Worm (Caenorhabditis elegans) whole organism, L2 larva: ENCODE measurements around the gene clc-10.

Experiments used
- C34F6.9 ChIP-seq: fragments of 150-350 bp; optimal IDR thresholded peaks from 2 replicates; lab custom pipeline; 2014; ENCODE audit warnings: missing biosample characterization, missing genetic modification characterization
- R02D3.7 ChIP-seq: fragments of 150-350 bp; optimal IDR thresholded peaks from 2 replicates; lab custom pipeline; 2014; ENCODE audit warnings: missing biosample characterization, missing genetic modification characterization
- Y55F3AM.14 ChIP-seq: fragments of 200-800 bp; sonication (Bioruptor generic); optimal IDR thresholded peaks from 2 replicates; lab custom pipeline; 2018; ENCODE audit warnings: mild to moderate bottlenecking, missing genetic modification characterization, missing compliant biosample characterization
- ZK546.5 ChIP-seq: sonication (generic microtip); optimal IDR thresholded peaks from 2 replicates; lab custom pipeline; 2017; ENCODE audit warnings: missing biosample characterization, missing genetic modification characterization
- alr-1 ChIP-seq: fragments of 150-350 bp; optimal IDR thresholded peaks from 2 replicates; lab custom pipeline; 2014; ENCODE audit warnings: missing biosample characterization, missing genetic modification characterization
- aly-2 ChIP-seq: fragments of 150-350 bp; optimal IDR thresholded peaks from 2 replicates; lab custom pipeline; 2014; ENCODE audit warnings: missing biosample characterization, missing genetic modification characterization
- ama-1 ChIP-seq: fragments of 150-350 bp; optimal IDR thresholded peaks from 2 replicates; lab custom pipeline; 2018; ENCODE audit warnings: inconsistent platforms
- blmp-1 ChIP-seq: sonication (generic microtip); optimal IDR thresholded peaks from 2 replicates; lab custom pipeline; 2017; ENCODE audit warnings: missing genetic modification characterization, mild to moderate bottlenecking, missing compliant biosample characterization, antibody characterized with exemption, moderate library complexity; ENCODE audit not compliant: insufficient read depth
- ceh-16 ChIP-seq: fragments of 150-350 bp; optimal IDR thresholded peaks from 2 replicates; lab custom pipeline; 2014; ENCODE audit warnings: missing biosample characterization, missing genetic modification characterization
- egl-27 ChIP-seq: sonication (generic microtip); optimal IDR thresholded peaks from 3 replicates; lab custom pipeline; 2017; ENCODE audit warnings: missing biosample characterization, missing genetic modification reagents, missing genetic modification characterization
- elt-3 ChIP-seq: sonication (generic microtip); optimal IDR thresholded peaks from 2 replicates; lab custom pipeline; 2017; ENCODE audit warnings: missing biosample characterization, missing genetic modification characterization
- fos-1 ChIP-seq: fragments of 150-350 bp; optimal IDR thresholded peaks from 2 replicates; lab custom pipeline; 2014; ENCODE audit warnings: missing biosample characterization, missing genetic modification characterization
- gmeb-1 ChIP-seq: fragments of 150-350 bp; optimal IDR thresholded peaks from 2 replicates; lab custom pipeline; 2014; ENCODE audit warnings: missing biosample characterization, missing genetic modification characterization
- lin-11 ChIP-seq: fragments of 150-350 bp; sonication (generic microtip); optimal IDR thresholded peaks from 2 replicates; lab custom pipeline; 2014; ENCODE audit warnings: missing biosample characterization, missing genetic modification characterization, inconsistent platforms, mixed read lengths
- lin-13 ChIP-seq: fragments of 150-350 bp; optimal IDR thresholded peaks from 2 replicates; lab custom pipeline; 2014; ENCODE audit warnings: missing biosample characterization, missing genetic modification reagents, missing genetic modification characterization
- lsy-2 ChIP-seq, 2 experiments: fragments of 150-350 bp in 1 of 2; sonication (generic microtip) in 1 of 2; optimal IDR thresholded peaks; 2 replicates each; lab custom pipeline; 2014 to 2017; ENCODE audit warnings: missing biosample characterization in 2 of 2, missing genetic modification characterization in 2 of 2
- mab-5 ChIP-seq: fragments of 150-350 bp; optimal IDR thresholded peaks from 2 replicates; lab custom pipeline; 2014; ENCODE audit warnings: missing biosample characterization, missing genetic modification characterization
- nhr-11 ChIP-seq: fragments of 150-350 bp; optimal IDR thresholded peaks from 2 replicates; lab custom pipeline; 2014; ENCODE audit warnings: missing biosample characterization, missing genetic modification characterization
- nhr-129 ChIP-seq: fragments of 150-350 bp; optimal IDR thresholded peaks from 2 replicates; lab custom pipeline; 2014; ENCODE audit warnings: missing biosample characterization, missing genetic modification characterization
- nhr-21 ChIP-seq: fragments of 150-350 bp; optimal IDR thresholded peaks from 2 replicates; lab custom pipeline; 2014; ENCODE audit warnings: missing biosample characterization, missing genetic modification characterization
- nhr-23 ChIP-seq: fragments of 150-350 bp; optimal IDR thresholded peaks from 2 replicates; lab custom pipeline; 2014; ENCODE audit warnings: missing biosample characterization, missing genetic modification reagents, missing genetic modification characterization
- nhr-25 ChIP-seq: fragments of 150-350 bp; sonication (generic microtip); optimal IDR thresholded peaks from 3 replicates; lab custom pipeline; 2014; ENCODE audit warnings: missing biosample characterization, missing genetic modification characterization
- nhr-6 ChIP-seq: fragments of 150-350 bp; optimal IDR thresholded peaks from 2 replicates; lab custom pipeline; 2014; ENCODE audit warnings: missing biosample characterization, missing genetic modification characterization
- nhr-77 ChIP-seq: fragments of 150-350 bp; optimal IDR thresholded peaks from 2 replicates; lab custom pipeline; 2014; ENCODE audit warnings: missing biosample characterization, missing genetic modification characterization
- sem-4 ChIP-seq: fragments of 150-350 bp; optimal IDR thresholded peaks from 2 replicates; lab custom pipeline; 2014; ENCODE audit warnings: missing biosample characterization, missing genetic modification reagents, missing genetic modification characterization
- sma-3 ChIP-seq: sonication (generic microtip); optimal IDR thresholded peaks from 2 replicates; lab custom pipeline; 2016; ENCODE audit warnings: missing genetic modification reagents, missing genetic modification characterization, missing compliant biosample characterization
- sma-9 ChIP-seq, 2 experiments: fragments of 150-350 bp in 1 of 2; sonication (generic microtip) in 1 of 2; optimal IDR thresholded peaks; 2 replicates each; lab custom pipeline; 2014 to 2016; ENCODE audit warnings: missing genetic modification characterization in 2 of 2, mild to moderate bottlenecking in 1 of 2, missing biosample characterization in 1 of 2, missing compliant biosample characterization in 1 of 2, missing genetic modification reagents in 1 of 2, moderate library complexity in 1 of 2
- snpc-4 ChIP-seq: fragments of 150-350 bp; optimal IDR thresholded peaks from 2 replicates; lab custom pipeline; 2014; ENCODE audit warnings: missing biosample characterization, missing genetic modification characterization
- unc-39 ChIP-seq: fragments of 150-350 bp; optimal IDR thresholded peaks from 2 replicates; lab custom pipeline; 2014; ENCODE audit warnings: missing biosample characterization, missing genetic modification characterization
- unc-55 ChIP-seq: fragments of 150-350 bp; sonication (generic microtip); optimal IDR thresholded peaks from 3 replicates; lab custom pipeline; 2014; ENCODE audit warnings: missing biosample characterization, missing genetic modification reagents, missing genetic modification characterization
- unc-62 ChIP-seq: fragments of 150-350 bp; optimal IDR thresholded peaks from 2 replicates; lab custom pipeline; 2014; ENCODE audit warnings: missing biosample characterization, missing genetic modification reagents, missing genetic modification characterization
- zag-1 ChIP-seq: fragments of 150-350 bp; optimal IDR thresholded peaks from 2 replicates; lab custom pipeline; 2014; ENCODE audit warnings: missing biosample characterization, missing genetic modification characterization
- ztf-1 ChIP-seq: fragments of 200-800 bp; sonication (Bioruptor generic); conservative IDR thresholded peaks from 2 replicates; pipeline ENCODE4 v1.3.6; 2022; ENCODE audit warnings: missing genetic modification characterization, missing compliant biosample characterization
- ztf-4 ChIP-seq: fragments of 150-350 bp; optimal IDR thresholded peaks from 2 replicates; lab custom pipeline; 2014; ENCODE audit warnings: missing biosample characterization, missing genetic modification characterization

clc-10 gene

DNA sequence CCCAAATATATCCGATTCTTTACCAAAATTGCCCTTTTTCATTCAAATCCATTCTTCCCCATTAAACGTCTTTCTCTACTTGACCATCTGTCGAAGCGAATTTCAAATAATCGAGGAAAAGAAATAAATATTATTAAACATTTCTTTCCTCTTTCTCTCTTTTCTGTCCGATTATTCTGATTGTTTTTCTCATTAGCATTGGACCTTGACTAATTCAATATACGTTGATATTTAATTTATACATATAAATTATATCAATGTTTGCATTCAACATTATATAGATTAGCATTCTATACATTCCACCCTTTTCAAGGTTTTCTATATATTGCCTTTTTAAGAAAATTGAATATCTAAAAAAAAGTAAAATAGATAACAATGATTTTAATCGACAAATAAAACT is 16.1 kb downstream of the clc-10 start:
- no peak for TF ChIP-seq lin-11
- no peak for TF ChIP-seq alr-1 (tag; lab: Kevin White, UChicago)
- no peak for TF ChIP-seq lsy-2 (tag; optimal IDR thresholded peaks at IDR 0.05; lab: Kevin White, UChicago)
- TF ChIP-seq sma-9 (GFP tag; optimal IDR thresholded peaks at IDR 0.05; lab: Kevin White, UChicago), result no peak
- no peak for TF ChIP-seq sma-9 (tag; optimal IDR thresholded peaks at IDR 0.05; lab: Kevin White, UChicago)
- TF ChIP-seq nhr-77 (tag; lab: Kevin White, UChicago), result no peak
- TF ChIP-seq nhr-6 (tag; lab: Kevin White, UChicago), result no peak
- no peak for TF ChIP-seq mab-5 (tag; lab: Kevin White, UChicago)
- no peak for TF ChIP-seq snpc-4 (tag; lab: Kevin White, UChicago)
- TF ChIP-seq fos-1 (tag; lab: Kevin White, UChicago), result no peak
- TF ChIP-seq sem-4 (tag; lab: Kevin White, UChicago), result no peak
- no peak for TF ChIP-seq ceh-16 (tag; lab: Kevin White, UChicago)
- no peak for TF ChIP-seq nhr-25 (tag; lab: Kevin White, UChicago)
- TF ChIP-seq nhr-129, result no peak
- no peak for TF ChIP-seq R02D3.7 (tag; lab: Kevin White, UChicago)
- no peak for TF ChIP-seq elt-3

DNA sequence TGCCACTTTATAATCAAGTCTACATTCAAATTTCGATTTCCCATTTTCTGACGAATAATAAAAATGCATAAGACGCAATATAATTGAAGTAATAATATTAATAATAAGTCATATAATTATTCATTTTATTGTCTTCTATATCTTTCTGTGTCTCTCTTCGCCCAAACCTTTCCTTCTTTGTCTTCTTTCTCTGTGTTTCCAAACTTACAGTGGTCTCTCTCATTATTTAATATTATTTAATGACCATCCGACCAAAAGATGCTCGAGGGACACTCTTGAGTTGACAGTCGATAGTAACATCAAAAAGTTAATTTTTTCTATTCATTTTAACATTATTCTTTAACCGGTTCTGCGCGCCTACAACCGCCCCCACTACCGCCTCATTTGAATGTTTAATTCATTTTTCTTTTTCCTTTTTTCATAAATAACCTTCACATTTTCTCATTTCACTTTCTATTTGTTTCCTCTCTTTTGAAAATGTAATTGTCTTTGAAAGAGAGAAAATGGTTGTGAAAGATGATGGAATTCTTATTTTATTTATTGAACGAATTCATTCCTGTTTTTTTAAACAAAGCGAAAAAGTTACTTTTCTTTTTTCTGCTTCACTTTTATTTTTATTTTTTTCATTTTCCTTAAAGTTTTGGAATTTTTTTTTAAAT is 16.9 kb downstream of the clc-10 start:
- no peak for TF ChIP-seq C34F6.9 (tag; lab: Kevin White, UChicago)
- no peak for TF ChIP-seq nhr-11 (tag; lab: Kevin White, UChicago)
- peak; percentile 88 for TF ChIP-seq blmp-1 (tag; lab: Kevin White, UChicago)
- no peak for TF ChIP-seq aly-2 (tag; lab: Kevin White, UChicago)
- TF ChIP-seq nhr-25 (tag; lab: Kevin White, UChicago), result peak; percentile 55
- no peak for TF ChIP-seq zag-1 (tag; lab: Kevin White, UChicago)
- TF ChIP-seq, all 48 proteins: peak for 2

DNA sequence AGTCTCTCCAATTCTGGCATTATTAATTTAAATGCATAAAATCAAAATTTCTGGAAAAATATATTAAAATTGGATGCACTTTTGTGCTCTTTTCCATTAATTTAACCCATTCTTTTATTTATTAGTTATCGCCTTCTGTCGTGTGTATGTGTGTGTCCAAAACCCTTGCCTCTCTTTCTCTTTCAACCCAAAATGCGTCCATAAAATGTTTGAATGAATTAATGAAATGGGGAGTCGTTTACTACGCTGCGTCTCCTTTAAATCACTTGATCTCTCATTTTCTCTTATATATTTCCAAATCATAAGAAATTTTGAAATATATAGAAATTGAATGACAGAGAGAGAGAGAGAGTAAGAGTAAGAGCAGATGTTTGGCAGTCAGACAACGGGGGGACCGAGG is 21.1 kb downstream of the clc-10 start:
- TF ChIP-seq lsy-2 (tag; optimal IDR thresholded peaks at IDR 0.05; lab: Kevin White, UChicago) (peak in 1 of 2 experiments; percentile 7), sma-9 (GFP tag; optimal IDR thresholded peaks at IDR 0.05; lab: Kevin White, UChicago) (no peak), sma-9 (tag; optimal IDR thresholded peaks at IDR 0.05; lab: Kevin White, UChicago) (no peak), C34F6.9 (tag; lab: Kevin White, UChicago) (peak; percentile 33), unc-55 (GFP tag; lab: Kevin White, UChicago) (peak; percentile 48)

DNA sequence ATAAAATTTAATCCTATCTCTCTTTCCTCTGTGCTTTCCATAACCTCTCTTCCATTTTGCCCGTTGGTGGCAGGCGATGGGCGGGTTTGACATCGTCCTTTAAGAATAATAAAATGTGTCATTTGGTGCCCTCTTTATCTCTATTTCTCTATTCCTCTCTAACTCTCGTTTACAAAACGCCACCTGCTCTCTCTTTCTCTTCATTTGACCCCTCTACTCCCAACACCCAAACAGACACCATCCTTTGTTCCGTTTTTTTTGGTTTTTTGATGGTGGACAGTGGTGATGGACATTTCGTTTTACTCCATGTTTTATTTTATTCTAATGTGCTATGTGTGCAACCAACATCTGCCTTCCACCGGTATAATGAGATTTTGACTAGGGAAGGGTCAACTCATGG is 22.0 kb downstream of the clc-10 start:
- TF ChIP-seq nhr-129 (peak; percentile 15), nhr-23 (tag; lab: Kevin White, UChicago) (no peak), lin-13 (no peak), C34F6.9 (tag; lab: Kevin White, UChicago) (peak; percentile 30), gmeb-1 (tag; lab: Kevin White, UChicago) (no peak), ztf-1 (GFP tag; lab: Robert Waterston, UW) (no peak), blmp-1 (tag; lab: Kevin White, UChicago) (no peak)
- TF ChIP-seq, all 48 proteins: peak for 2

DNA sequence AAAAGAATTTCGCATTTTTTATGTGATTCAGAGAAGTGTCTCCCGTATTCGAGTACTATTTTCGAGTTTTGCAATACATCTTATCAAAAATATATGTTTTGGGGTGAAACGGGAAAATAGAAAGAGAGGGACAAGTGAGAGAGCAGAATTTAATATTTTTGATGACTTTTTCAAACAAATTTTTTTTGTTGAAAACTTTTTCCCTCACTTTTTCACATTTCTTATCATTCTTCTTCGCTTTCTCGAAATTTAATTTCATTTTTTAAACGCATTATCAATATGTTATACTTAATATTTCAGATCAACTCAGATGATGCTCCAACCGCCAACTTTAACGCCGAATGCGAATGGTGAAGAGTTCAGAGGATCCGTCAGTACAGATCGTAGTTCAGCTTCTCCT is 23.4 kb downstream of the clc-10 start, which contains the start of gene attf-4:
attf-4 (plus strand) TSS at position 301 of the 400 bp plus-strand sequence.
- no peak for TF ChIP-seq egl-27
- peak; percentile 25 for TF ChIP-seq C34F6.9 (tag; lab: Kevin White, UChicago)

DNA sequence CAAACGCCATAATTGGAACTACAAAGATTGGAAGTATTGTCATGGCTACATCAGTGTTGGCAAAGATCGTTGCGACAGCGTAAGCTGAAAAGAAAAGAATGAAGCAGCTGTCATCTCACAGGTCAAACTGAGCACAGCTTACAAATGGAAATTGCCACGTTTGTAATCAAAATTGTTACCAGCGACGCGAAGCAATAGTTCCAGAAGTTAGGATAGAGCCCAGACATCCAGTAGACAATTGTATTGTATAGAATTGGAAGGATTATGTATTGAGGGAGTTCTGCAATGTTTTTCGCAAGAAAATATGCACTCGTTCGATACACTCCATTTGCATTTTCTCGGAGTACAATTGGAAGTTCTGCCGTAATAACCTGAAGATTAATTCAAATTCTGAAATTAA is 28.4 kb downstream of the clc-10 start:
- TF ChIP-seq gmeb-1 (tag; lab: Kevin White, UChicago) (no peak), Y55F3AM.14 (GFP tag; lab: Kevin White, UChicago) (no peak), nhr-21 (tag; lab: Kevin White, UChicago) (no peak), sma-3 (GFP tag; lab: Kevin White, UChicago) (no peak), ZK546.5 (no peak), C34F6.9 (tag; lab: Kevin White, UChicago) (no peak), ztf-4 (tag; lab: Kevin White, UChicago) (no peak), nhr-77 (tag; lab: Kevin White, UChicago) (no peak), unc-39 (no peak), unc-62 (GFP tag; lab: Kevin White, UChicago) (no peak), lin-13 (no peak), ama-1 (lab: Kevin White, UChicago) (no peak), ztf-1 (GFP tag; lab: Robert Waterston, UW) (no peak)
